Worm (Caenorhabditis elegans): ENCODE measurements around the gene cpsf-3.

cpsf-3 gene

DNA sequence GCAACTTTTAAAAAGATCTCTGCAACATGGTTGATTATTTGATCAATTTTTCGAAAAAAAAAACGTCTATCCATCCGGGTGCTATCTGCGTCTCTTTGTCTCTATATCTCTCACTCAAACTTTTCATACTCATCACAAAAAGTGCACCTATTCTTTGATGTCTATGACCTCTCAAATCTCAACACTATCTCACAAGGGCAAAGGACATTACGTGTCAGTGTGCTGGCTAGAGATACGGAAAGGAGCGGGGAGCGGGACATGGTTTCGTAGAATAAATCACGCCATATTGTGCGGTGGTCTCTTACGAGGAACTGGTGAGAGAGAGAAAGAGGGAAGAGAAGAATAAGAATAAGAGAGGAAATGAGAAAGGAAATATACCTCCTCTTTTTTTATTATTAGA is 39.8 kb upstream of the cpsf-3 start (continued):
- TF ChIP-seq madf-8 (GFP tag; conservative IDR thresholded peaks at IDR 0.05) (no peak), die-1 (tag; optimal IDR thresholded peaks at IDR 0.05) (no peak), bed-1 (GFP tag; IDR thresholded peaks at IDR 0.05) (no peak), attf-5 (GFP tag; optimal IDR thresholded peaks at IDR 0.05) (peak; percentile 77), nhr-120 (GFP tag; IDR thresholded peaks at IDR 0.05) (no peak), F33H1.4 (GFP tag; IDR thresholded peaks at IDR 0.05) (no peak), ztf-28 (GFP tag; IDR thresholded peaks at IDR 0.05) (no peak), nfyb-1 (GFP tag; IDR thresholded peaks at IDR 0.05) (peak; percentile 79), aptf-3 (GFP tag; IDR thresholded peaks at IDR 0.05) (no peak), athp-1 (tag; optimal IDR thresholded peaks at IDR 0.05) (no peak), F39B2.1 (GFP tag; IDR thresholded peaks at IDR 0.05) (no peak), nfya-2 (GFP tag; IDR thresholded peaks at IDR 0.05) (no peak), snpc-4 (GFP tag; optimal IDR thresholded peaks at IDR 0.05) (no peak), snpc-4 (tag; optimal IDR thresholded peaks at IDR 0.05) (peak in 3 of 4 experiments; percentile 31 to 51 (median 42)), B0336.3 (GFP tag; IDR thresholded peaks at IDR 0.05) (peak; percentile 79), madf-6 (GFP tag; IDR thresholded peaks at IDR 0.05) (no peak), let-526 (GFP tag; IDR thresholded peaks at IDR 0.05) (no peak), akir-1 (GFP tag; optimal IDR thresholded peaks at IDR 0.05) (no peak), nhr-27 (tag; optimal IDR thresholded peaks at IDR 0.05) (no peak), ceh-100 (GFP tag; IDR thresholded peaks at IDR 0.05) (no peak), F55B11.4 (tag; optimal IDR thresholded peaks at IDR 0.05; ENCODE audit: borderline replicate concordance, insufficient read depth) (no peak), ccch-3 (GFP tag; optimal IDR thresholded peaks at IDR 0.05) (no peak), mel-28 (tag; optimal IDR thresholded peaks at IDR 0.05; ENCODE audit: borderline replicate concordance) (no peak), hrde-1 (tag; optimal IDR thresholded peaks at IDR 0.05; ENCODE audit: borderline replicate concordance) (no peak), sea-2 (GFP tag; IDR thresholded peaks at IDR 0.05) (no peak), F57C9.4 (tag; optimal IDR thresholded peaks at IDR 0.05) (no peak), bed-2 (GFP tag; IDR thresholded peaks at IDR 0.05) (no peak), somi-1 (GFP tag; optimal IDR thresholded peaks at IDR 0.05) (peak; percentile 41), egrh-3 (GFP tag; IDR thresholded peaks at IDR 0.05) (no peak), nfya-1 (tag; optimal IDR thresholded peaks at IDR 0.05; ENCODE audit: borderline replicate concordance, insufficient read depth) (no peak), B0035.1 (tag; optimal IDR thresholded peaks at IDR 0.05) (no peak), lin-54 (GFP tag; optimal IDR thresholded peaks at IDR 0.05) (peak; percentile 43), gei-17 (GFP tag; optimal IDR thresholded peaks at IDR 0.05) (peak; percentile 24), ama-1 (optimal IDR thresholded peaks at IDR 0.05) (no peak), ama-1 (GFP tag; optimal IDR thresholded peaks at IDR 0.05) (no peak), tbx-9 (tag; optimal IDR thresholded peaks at IDR 0.05; ENCODE audit: borderline replicate concordance) (no peak), lsy-27 (tag; optimal IDR thresholded peaks at IDR 0.05; ENCODE audit: borderline replicate concordance, insufficient read depth) (no peak), lin-26 (GFP tag; IDR thresholded peaks at IDR 0.05) (peak; percentile 44; the same call in 1 of the 2 replicates), C06A6.2 (GFP tag; conservative IDR thresholded peaks at IDR 0.05) (peak; percentile 54), madf-3 (GFP tag; IDR thresholded peaks at IDR 0.05) (no peak), ceh-91 (GFP tag; IDR thresholded peaks at IDR 0.05) (no peak), hsf-1 (GFP tag; IDR thresholded peaks at IDR 0.05) (no peak), T07F8.4 (tag; optimal IDR thresholded peaks at IDR 0.05) (no peak), pbrm-1 (GFP tag; IDR thresholded peaks at IDR 0.05) (no peak), hlh-12 (tag; optimal IDR thresholded peaks at IDR 0.05) (no peak), unc-130 (GFP tag; optimal IDR thresholded peaks at IDR 0.05) (no peak), ztf-6 (GFP tag; IDR thresholded peaks at IDR 0.05) (no peak), hmg-1.2 (GFP tag; IDR thresholded peaks at IDR 0.05) (peak; percentile 81), Y67H2A.10 (GFP tag; conservative IDR thresholded peaks at IDR 0.05) (no peak), xnd-1 (tag; optimal IDR thresholded peaks at IDR 0.05) (no peak)
